Fruit fly (Drosophila melanogaster): Measurements from ENCODE around the gene CG11583.

The CG11583 gene

dm6 chr3L:4262384-4262783, 20.2 kb downstream of the CG11583 start, which contains the start of the genes CG11586 and VhaM9.7-a (continued):
- TF ChIP-seq CG10267 (tag; optimal IDR thresholded peaks at IDR 0.05) = peak; percentile 63
- TF ChIP-seq CG7357 (GFP tag; IDR thresholded peaks at IDR 0.05) = no peak
- TF ChIP-seq corto (GFP tag; optimal IDR thresholded peaks at IDR 0.05) = no peak
- TF ChIP-seq C15 (GFP tag; IDR thresholded peaks at IDR 0.05) = no peak
- no peak for TF ChIP-seq ssp (GFP tag; IDR thresholded peaks at IDR 0.05)
- no peak for TF ChIP-seq sim (GFP tag; IDR thresholded peaks at IDR 0.05)
- TF ChIP-seq ash1 (GFP tag; optimal IDR thresholded peaks at IDR 0.05) = no peak
- peak; percentile 52 for TF ChIP-seq pita (GFP tag; optimal IDR thresholded peaks at IDR 0.05)
- TF ChIP-seq gcm2 (GFP tag; optimal IDR thresholded peaks at IDR 0.05) = no peak
- TF ChIP-seq CG13775 (GFP tag; optimal IDR thresholded peaks at IDR 0.05) = peak; percentile 49
- no peak for TF ChIP-seq CG43689 (GFP tag; IDR thresholded peaks at IDR 0.05)
- TF ChIP-seq nom (GFP tag; optimal IDR thresholded peaks at IDR 0.05) = no peak
- TF ChIP-seq CG1529 (GFP tag; optimal IDR thresholded peaks at IDR 0.05) = no peak
- no peak for TF ChIP-seq fd102C (GFP tag; optimal IDR thresholded peaks at IDR 0.05)
- no peak for TF ChIP-seq p53 (GFP tag; optimal IDR thresholded peaks at IDR 0.05)
- TF ChIP-seq HLH4C (GFP tag; IDR thresholded peaks at IDR 0.05; ENCODE audit: partially characterized antibody) = peak; percentile 80
- no peak for TF ChIP-seq Oli (tag; optimal IDR thresholded peaks at IDR 0.05)
- peak; percentile 31 for TF ChIP-seq CG34376 (GFP tag; optimal IDR thresholded peaks at IDR 0.05)
- TF ChIP-seq Fer1 (GFP tag; optimal IDR thresholded peaks at IDR 0.05) = peak; percentile 10
- no peak for TF ChIP-seq bsh (GFP tag; optimal IDR thresholded peaks at IDR 0.05)
- no peak for TF ChIP-seq zfh2 (GFP tag; optimal IDR thresholded peaks at IDR 0.05)
- TF ChIP-seq CG7963 (GFP tag; IDR thresholded peaks at IDR 0.05; ENCODE audit: partially characterized antibody) = 0 out of 3 replicates have a peak, but pooled peaks have one; percentile 38
- TF ChIP-seq CG18476 (GFP tag; optimal IDR thresholded peaks at IDR 0.05) = no peak
- TF ChIP-seq sd (tag; optimal IDR thresholded peaks at IDR 0.05) = peak; percentile 21
- TF ChIP-seq Spps (tag; optimal IDR thresholded peaks at IDR 0.05) = no peak
- TF ChIP-seq hth (optimal IDR thresholded peaks at IDR 0.05) = no peak
- no peak for TF ChIP-seq btn (GFP tag; optimal IDR thresholded peaks at IDR 0.05)
- TF ChIP-seq nerfin-2 (GFP tag; IDR thresholded peaks at IDR 0.05; ENCODE audit: partially characterized antibody) = no peak; the same call in 1 of the 2 replicates
- TF ChIP-seq CG10543 (GFP tag; optimal IDR thresholded peaks at IDR 0.05) = no peak
- peak; percentile 24 for TF ChIP-seq Blimp-1 (GFP tag; optimal IDR thresholded peaks at IDR 0.05)
- no peak for TF ChIP-seq grn (GFP tag; optimal IDR thresholded peaks at IDR 0.05)
- no peak for TF ChIP-seq CG12104 (GFP tag; optimal IDR thresholded peaks at IDR 0.05)
- TF ChIP-seq dysf (GFP tag; IDR thresholded peaks at IDR 0.05) = no peak
- no peak for TF ChIP-seq z (GFP tag; IDR thresholded peaks at IDR 0.05)
- no peak for TF ChIP-seq CG3065 (GFP tag; optimal IDR thresholded peaks at IDR 0.05)
- TF ChIP-seq insv (GFP tag; optimal IDR thresholded peaks at IDR 0.05) = no peak
- no peak for TF ChIP-seq CG8359 (GFP tag; optimal IDR thresholded peaks at IDR 0.05; ENCODE audit: borderline replicate concordance)
- TF ChIP-seq lilli (GFP tag; optimal IDR thresholded peaks at IDR 0.05) = peak; percentile 36
- TF ChIP-seq Dbx (GFP tag; IDR thresholded peaks at IDR 0.05) = no peak
- no peak for TF ChIP-seq en (GFP tag; optimal IDR thresholded peaks at IDR 0.05)
- TF ChIP-seq vfl (GFP tag; optimal IDR thresholded peaks at IDR 0.05) = no peak
- no peak for TF ChIP-seq HLHmδ (GFP tag; optimal IDR thresholded peaks at IDR 0.05)
- peak; percentile 8 for TF ChIP-seq Hr3 (GFP tag; optimal IDR thresholded peaks at IDR 0.05)
- TF ChIP-seq Deaf1 (tag; optimal IDR thresholded peaks at IDR 0.05) = no peak
- TF ChIP-seq Max (GFP tag; optimal IDR thresholded peaks at IDR 0.05) = peak; percentile 25
- TF ChIP-seq pb (GFP tag; optimal IDR thresholded peaks at IDR 0.05) = no peak
- no peak for TF ChIP-seq salm (tag; optimal IDR thresholded peaks at IDR 0.05)
- TF ChIP-seq CG14050 (GFP tag; IDR thresholded peaks at IDR 0.05) = no peak
- TF ChIP-seq CG14667 (GFP tag; IDR thresholded peaks at IDR 0.05) = no peak
- TF ChIP-seq hbn (GFP tag; IDR thresholded peaks at IDR 0.05; ENCODE audit: partially characterized antibody) = peak; percentile 69
- TF ChIP-seq Doc2 (GFP tag; IDR thresholded peaks at IDR 0.05) = no peak
- no peak for TF ChIP-seq Bteb2 (GFP tag; optimal IDR thresholded peaks at IDR 0.05)
